Fruit fly (Drosophila melanogaster) whole organism, embryonic: ENCODE measurements around the gene Syx5.

Source experiments
- Bgb ChIP-seq: fragments of 200-800 bp; sonication (Bioruptor generic); IDR thresholded peaks from 2 replicates; pipeline ENCODE4 v1.3.6; 2022; ENCODE audit warnings: missing biosample characterization, missing genetic modification characterization; ENCODE audit not compliant: partially characterized antibody
- C15 ChIP-seq: fragments of 200-800 bp; sonication (Bioruptor generic); IDR thresholded peaks from 3 replicates; pipeline ENCODE4 v1.3.6; 2022; ENCODE audit warnings: missing biosample characterization, missing genetic modification characterization
- CG10543 ChIP-seq: fragments of 200-800 bp; sonication (Bioruptor generic); optimal IDR thresholded peaks from 3 replicates; lab custom pipeline; 2017; ENCODE audit warnings: missing biosample characterization, mild to moderate bottlenecking, missing genetic modification characterization, moderate library complexity
- CG12744 ChIP-seq: fragments of 200-800 bp; sonication (Bioruptor generic); optimal IDR thresholded peaks from 2 replicates; lab custom pipeline; 2016; ENCODE audit warnings: missing biosample characterization, missing genetic modification characterization
- CG13624 ChIP-seq: fragments of 200-800 bp; sonication (Bioruptor generic); optimal IDR thresholded peaks from 2 replicates; lab custom pipeline; 2016; ENCODE audit warnings: missing biosample characterization, missing genetic modification characterization
- CG17385 ChIP-seq: fragments of 200-800 bp; sonication (Bioruptor generic); optimal IDR thresholded peaks from 3 replicates; lab custom pipeline; 2018; ENCODE audit warnings: missing biosample characterization, mild to moderate bottlenecking, missing genetic modification characterization
- CG1792 ChIP-seq: fragments of 200-800 bp; sonication (Bioruptor generic); optimal IDR thresholded peaks from 2 replicates; lab custom pipeline; 2016; ENCODE audit warnings: missing biosample characterization, missing genetic modification characterization
- CG2199 ChIP-seq: fragments of 200-800 bp; sonication (Bioruptor generic); IDR thresholded peaks from 3 replicates; pipeline ENCODE4 v1.3.6; 2022; ENCODE audit warnings: missing biosample characterization, missing genetic modification characterization
- CG2712 ChIP-seq: fragments of 200-800 bp; optimal IDR thresholded peaks from 3 replicates; lab custom pipeline; 2019; ENCODE audit warnings: missing biosample characterization, mild to moderate bottlenecking, missing genetic modification characterization, moderate library complexity
- CG2889 ChIP-seq: fragments of 200-800 bp; sonication (Bioruptor generic); IDR thresholded peaks from 3 replicates; pipeline ENCODE4 v1.3.6; 2022; ENCODE audit warnings: missing biosample characterization, missing genetic modification characterization
- CG32772 ChIP-seq: fragments of 200-800 bp; sonication (Bioruptor generic); IDR thresholded peaks from 2 replicates; pipeline ENCODE4 v1.3.6; 2022; ENCODE audit warnings: missing biosample characterization, missing genetic modification characterization
- CG33213 ChIP-seq: fragments of 200-800 bp; sonication (Bioruptor generic); optimal IDR thresholded peaks from 3 replicates; lab custom pipeline; 2016; ENCODE audit warnings: missing biosample characterization, missing genetic modification characterization
- CG34224 ChIP-seq: fragments of 200-800 bp; sonication (Bioruptor generic); IDR thresholded peaks from 3 replicates; pipeline ENCODE4 v1.3.6; 2022; ENCODE audit warnings: missing biosample characterization, missing genetic modification characterization; ENCODE audit not compliant: partially characterized antibody
- CG34376 ChIP-seq: fragments of 200-800 bp; sonication (Bioruptor generic); optimal IDR thresholded peaks from 2 replicates; lab custom pipeline; 2018; ENCODE audit warnings: missing biosample characterization, mild to moderate bottlenecking, missing genetic modification characterization
- CG7357 ChIP-seq: fragments of 200-800 bp; sonication (Bioruptor generic); IDR thresholded peaks from 3 replicates; pipeline ENCODE4 v1.3.6; 2022; ENCODE audit warnings: missing biosample characterization, missing genetic modification characterization
- CG7963 ChIP-seq: fragments of 200-800 bp; sonication (Bioruptor generic); IDR thresholded peaks from 3 replicates; pipeline ENCODE4 v1.3.6; 2022; ENCODE audit warnings: missing biosample characterization, missing genetic modification characterization; ENCODE audit not compliant: partially characterized antibody
- CG8089 ChIP-seq: fragments of 200-800 bp; sonication (Bioruptor generic); optimal IDR thresholded peaks from 3 replicates; lab custom pipeline; 2016; ENCODE audit warnings: missing biosample characterization, missing genetic modification characterization
- CG8290 ChIP-seq, 3 experiments: fragments of 200-800 bp; sonication (Bioruptor generic); optimal IDR thresholded peaks; 2 replicates each; lab custom pipeline; 2016 to 2019; ENCODE audit warnings: missing biosample characterization in 3 of 3, missing genetic modification characterization in 3 of 3, mild to moderate bottlenecking in 2 of 3, moderate library complexity in 1 of 3
- CG8388 ChIP-seq: fragments of 200-800 bp; sonication (Bioruptor generic); optimal IDR thresholded peaks from 2 replicates; lab custom pipeline; 2019; ENCODE audit warnings: missing biosample characterization, mild to moderate bottlenecking, missing genetic modification characterization, moderate library complexity
- CG8944 ChIP-seq: fragments of 200-800 bp; sonication (Bioruptor generic); optimal IDR thresholded peaks from 3 replicates; lab custom pipeline; 2016; ENCODE audit warnings: missing biosample characterization, missing genetic modification characterization
- CHES-1-like ChIP-seq: fragments of 200-800 bp; sonication (Bioruptor generic); optimal IDR thresholded peaks from 2 replicates; lab custom pipeline; 2016; ENCODE audit warnings: missing biosample characterization, missing genetic modification characterization
- CTCF ChIP-seq: fragments of 200-800 bp; sonication (Bioruptor generic); optimal IDR thresholded peaks from 2 replicates; lab custom pipeline; 2017; ENCODE audit warnings: missing biosample characterization, mild to moderate bottlenecking, missing genetic modification characterization, moderate library complexity
- Dfd ChIP-seq, 2 experiments: fragments of >200 bp; optimal IDR thresholded peaks; 2 replicates each; lab custom pipeline; 2017; ENCODE audit warnings: missing biosample characterization in 2 of 2, missing genetic modification characterization in 2 of 2
- Doc3 ChIP-seq: fragments of 200-800 bp; sonication (Bioruptor generic); IDR thresholded peaks from 3 replicates; pipeline ENCODE4 v1.3.6; 2022; ENCODE audit warnings: missing biosample characterization, missing genetic modification characterization; ENCODE audit not compliant: partially characterized antibody
- MBD-R2 ChIP-seq: fragments of 200-800 bp; sonication (Bioruptor generic); IDR thresholded peaks from 2 replicates; pipeline ENCODE4 v1.3.6; 2022; ENCODE audit warnings: missing biosample characterization, missing genetic modification characterization
- Med ChIP-seq: fragments of 200-800 bp; sonication (Bioruptor generic); peaks from one replicate; lab custom pipeline; 2016; ENCODE audit warnings: missing biosample characterization, missing genetic modification characterization, mild to moderate bottlenecking, inconsistent platforms, moderate library complexity
- Poxn ChIP-seq: fragments of 200-800 bp; sonication (Bioruptor generic); IDR thresholded peaks from 2 replicates; pipeline ENCODE4 v1.3.6; 2022; ENCODE audit warnings: missing biosample characterization, missing genetic modification characterization
- Scr ChIP-seq: fragments of 200-800 bp; sonication (Bioruptor generic); IDR thresholded peaks from 2 replicates; pipeline ENCODE4 v1.3.6; 2022; ENCODE audit warnings: missing biosample characterization, missing genetic modification characterization; ENCODE audit not compliant: partially characterized antibody
- Sin3A ChIP-seq: fragments of >200 bp; optimal IDR thresholded peaks from 2 replicates; lab custom pipeline; 2018
- Six4 ChIP-seq: fragments of 200-800 bp; sonication (Bioruptor generic); optimal IDR thresholded peaks from 2 replicates; lab custom pipeline; 2016; ENCODE audit warnings: missing biosample characterization, missing genetic modification characterization
- Spps ChIP-seq: fragments of 200-800 bp; sonication (Bioruptor generic); optimal IDR thresholded peaks from 2 replicates; lab custom pipeline; 2018; ENCODE audit warnings: missing biosample characterization, mild to moderate bottlenecking, missing genetic modification characterization
- amos ChIP-seq: fragments of 200-800 bp; sonication (Bioruptor generic); IDR thresholded peaks from 2 replicates; pipeline ENCODE4 v1.3.6; 2022; ENCODE audit warnings: missing biosample characterization, missing genetic modification characterization; ENCODE audit not compliant: partially characterized antibody
- ap ChIP-seq: fragments of 200-800 bp; sonication (Bioruptor generic); IDR thresholded peaks from 2 replicates; pipeline ENCODE4 v1.3.6; 2022; ENCODE audit warnings: missing biosample characterization, missing genetic modification characterization
- btn ChIP-seq: fragments of 200-800 bp; sonication (Bioruptor generic); optimal IDR thresholded peaks from 2 replicates; lab custom pipeline; 2016; ENCODE audit warnings: missing biosample characterization, missing genetic modification characterization
- cas ChIP-seq: fragments of 200-800 bp; sonication (Bioruptor generic); IDR thresholded peaks from 2 replicates; pipeline ENCODE4 v1.3.6; 2022; ENCODE audit warnings: missing biosample characterization, missing genetic modification characterization
- crol ChIP-seq: fragments of 200-800 bp; sonication (Bioruptor generic); IDR thresholded peaks from 2 replicates; pipeline ENCODE4 v1.3.6; 2022; ENCODE audit warnings: missing biosample characterization, missing genetic modification characterization
- crp ChIP-seq, 2 experiments: fragments of 200-800 bp; sonication (Bioruptor generic); optimal IDR thresholded peaks; 2 replicates in 1 of 2; 3 replicates in 1 of 2; lab custom pipeline; 2017; ENCODE audit warnings: missing biosample characterization in 2 of 2, missing genetic modification characterization in 2 of 2, mild to moderate bottlenecking in 1 of 2, moderate library complexity in 1 of 2
- gcm2 ChIP-seq: fragments of 200-800 bp; sonication (Bioruptor generic); optimal IDR thresholded peaks from 2 replicates; lab custom pipeline; 2016; ENCODE audit warnings: missing biosample characterization, missing genetic modification characterization
- lab ChIP-seq: fragments of 200-800 bp; sonication (Bioruptor generic); optimal IDR thresholded peaks from 3 replicates; lab custom pipeline; 2017; ENCODE audit warnings: missing biosample characterization, missing genetic modification characterization, mild to moderate bottlenecking, moderate library complexity, missing genetic modification reagents
- lilli ChIP-seq: fragments of 200-800 bp; sonication (Bioruptor generic); optimal IDR thresholded peaks from 3 replicates; lab custom pipeline; 2016; ENCODE audit warnings: missing biosample characterization, missing genetic modification characterization
- nau ChIP-seq: fragments of 200-800 bp; sonication (Bioruptor generic); optimal IDR thresholded peaks from 3 replicates; lab custom pipeline; 2017; ENCODE audit warnings: missing biosample characterization, mild to moderate bottlenecking, missing genetic modification characterization, missing genetic modification reagents
- otp ChIP-seq: fragments of 200-800 bp; sonication (Bioruptor generic); IDR thresholded peaks from 3 replicates; pipeline ENCODE4, ENCODE4 v1.3.6; 2022; ENCODE audit warnings: missing biosample characterization, missing genetic modification characterization
- pan ChIP-seq, 4 experiments: fragments of >200 bp in 3 of 4; fragments of 200-800 bp in 1 of 4; sonication (Bioruptor generic) in 1 of 4; optimal IDR thresholded peaks in 3 of 4; IDR thresholded peaks in 1 of 4; 2 replicates each; pipeline versions ENCODE4 v1.3.6 to Lab custom; 2017 to 2022; ENCODE audit warnings: missing biosample characterization in 2 of 4, missing genetic modification characterization in 2 of 4, mixed read lengths in 1 of 4
- phol ChIP-seq: fragments of 200-800 bp; sonication (Bioruptor generic); optimal IDR thresholded peaks from 3 replicates; lab custom pipeline; 2018; ENCODE audit warnings: missing biosample characterization, mild to moderate bottlenecking, missing genetic modification characterization, moderate library complexity
- salm ChIP-seq: fragments of 200-800 bp; sonication (Bioruptor generic); optimal IDR thresholded peaks from 2 replicates; lab custom pipeline; 2018; ENCODE audit warnings: missing biosample characterization, mild to moderate bottlenecking, missing genetic modification characterization
- sc ChIP-seq, 3 experiments: fragments of >200 bp in 2 of 3; fragments of 200-800 bp in 1 of 3; sonication (Bioruptor generic) in 1 of 3; optimal IDR thresholded peaks; 2 replicates in 2 of 3; 3 replicates in 1 of 3; lab custom pipeline; 2017; ENCODE audit warnings: mild to moderate bottlenecking in 1 of 3, missing biosample characterization in 1 of 3, missing genetic modification characterization in 1 of 3, missing genetic modification reagents in 1 of 3
- sna ChIP-seq: fragments of 200-800 bp; sonication (Bioruptor generic); IDR thresholded peaks from 2 replicates; pipeline ENCODE4 v1.3.6; 2022; ENCODE audit warnings: missing biosample characterization, missing genetic modification characterization; ENCODE audit not compliant: partially characterized antibody

Gene Syx5

DNA sequence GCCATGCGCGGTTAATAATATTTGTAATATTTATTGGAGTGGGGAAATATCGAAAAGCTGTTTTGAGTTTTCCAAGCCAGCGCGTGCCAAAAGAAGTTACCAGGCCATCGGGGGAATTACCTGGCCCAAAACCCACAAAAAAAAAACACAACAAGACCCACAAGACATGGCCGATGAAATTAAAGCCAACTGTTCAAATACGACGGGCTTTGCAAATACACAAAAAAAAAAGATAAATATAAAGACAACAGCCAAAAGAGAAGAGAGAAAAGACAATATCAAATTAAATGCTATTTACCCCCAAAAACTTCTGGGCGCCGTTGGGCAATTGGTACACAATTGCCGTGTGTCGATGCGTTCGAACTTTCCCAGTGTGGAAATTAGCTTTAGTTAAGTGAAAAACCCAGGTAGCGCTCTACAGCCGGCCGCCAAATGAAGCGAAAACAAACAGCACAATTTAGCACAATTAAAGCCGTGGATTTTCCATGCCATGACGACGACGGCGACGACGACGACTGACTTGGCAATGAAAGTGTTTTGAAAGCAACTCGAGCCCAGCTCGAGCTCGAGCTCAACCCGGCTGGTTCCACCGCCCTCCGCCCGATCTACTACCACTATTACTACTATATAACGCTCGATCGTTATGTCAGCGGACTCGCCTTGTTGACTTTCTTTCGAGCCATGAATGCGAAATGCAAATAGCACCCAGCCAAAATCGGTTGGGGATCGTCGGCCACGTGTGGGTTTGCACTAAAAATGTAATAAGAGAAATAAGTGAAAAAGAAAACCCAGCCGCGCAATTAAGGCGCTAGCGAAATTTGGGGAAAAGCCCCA is 10.8 kb downstream of the Syx5 start (continued):
- TF ChIP-seq ap (GFP tag; lab: Robert Waterston, UW) (peak; percentile 11; the same call in 1 of the 2 replicates), CG34376 (GFP tag; lab: Kevin White, UChicago) (peak; percentile 17), CG1792 (GFP tag; lab: Kevin White, UChicago) (no peak), CG33213 (GFP tag; lab: Kevin White, UChicago) (peak; percentile 32), CG17385 (GFP tag; lab: Kevin White, UChicago) (peak; percentile 34), phol (tag; lab: Kevin White, UChicago) (no peak), lilli (GFP tag; lab: Kevin White, UChicago) (no peak), amos (GFP tag; lab: Robert Waterston, UW) (no peak), Poxn (GFP tag; lab: Robert Waterston, UW) (no peak)

DNA sequence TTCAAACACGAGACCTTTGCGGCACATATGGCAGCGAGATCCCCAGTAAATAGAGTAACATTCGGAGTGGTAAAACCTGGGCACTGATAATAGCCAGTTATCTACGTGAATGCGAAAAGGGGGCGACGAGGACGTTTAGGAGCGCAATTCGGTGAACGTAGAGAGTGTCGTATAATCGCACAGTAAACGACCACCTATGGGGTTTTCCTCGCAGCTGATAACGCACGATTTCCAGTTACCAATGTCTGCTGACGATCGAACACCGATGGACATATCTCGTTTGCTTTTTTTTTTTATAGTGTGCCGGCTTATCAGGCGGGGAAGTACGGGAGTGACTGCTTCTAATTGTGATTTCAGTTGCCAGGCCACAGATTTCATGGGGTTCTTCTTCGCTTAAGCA is 12.6 kb downstream of the Syx5 start:
- TF ChIP-seq gcm2 (GFP tag; lab: Kevin White, UChicago) (no peak), Six4 (GFP tag; lab: Kevin White, UChicago) (no peak), sna (GFP tag; lab: Robert Waterston, UW) (no peak), Sin3A (no peak), CG8290 (GFP tag; optimal IDR thresholded peaks at IDR 0.05; lab: Kevin White, UChicago) (no peak), CG8290 (tag; optimal IDR thresholded peaks at IDR 0.05; lab: Kevin White, UChicago) (peak in 1 of 2 experiments; percentile 32), Spps (tag; lab: Kevin White, UChicago) (no peak), Scr (GFP tag; lab: Robert Waterston, UW) (no peak), CHES-1-like (GFP tag; lab: Kevin White, UChicago) (no peak), lab (peak; percentile 63), CG34224 (GFP tag; lab: Robert Waterston, UW) (no peak), cas (GFP tag; lab: Robert Waterston, UW) (no peak), CG10543 (GFP tag; lab: Kevin White, UChicago) (peak; percentile 51), CG2199 (GFP tag; lab: Robert Waterston, UW) (no peak), CG2712 (tag; lab: Kevin White, UChicago) (no peak), Med (peak; percentile 56), Doc3 (GFP tag; lab: Robert Waterston, UW) (no peak), CG8089 (GFP tag; lab: Kevin White, UChicago) (no peak), otp (GFP tag; lab: Robert Waterston, UW) (no peak), CG7357 (GFP tag; lab: Robert Waterston, UW) (no peak), salm (no peak), CG12744 (GFP tag; lab: Kevin White, UChicago) (no peak), btn (GFP tag; lab: Kevin White, UChicago) (no peak), Bgb (GFP tag; lab: Robert Waterston, UW) (no peak), CTCF (no peak), C15 (no peak), MBD-R2 (no peak), CG8388 (GFP tag; lab: Kevin White, UChicago) (no peak), CG2889 (GFP tag; lab: Robert Waterston, UW) (no peak), pan (optimal IDR thresholded peaks at IDR 0.05; lab: Kevin White, UChicago) (no peak), pan (GFP tag; optimal IDR thresholded peaks at IDR 0.05 in 1 of 2, IDR thresholded peaks at IDR 0.05 in 1 of 2) (no peak), CG7963 (GFP tag; lab: Robert Waterston, UW) (no peak), crp (GFP tag; optimal IDR thresholded peaks at IDR 0.05; lab: Kevin White, UChicago) (no peak), sc (optimal IDR thresholded peaks at IDR 0.05; lab: Kevin White, UChicago) (no peak), sc (GFP tag; optimal IDR thresholded peaks at IDR 0.05; lab: Kevin White, UChicago) (no peak), nau (no peak), crol (no peak), CG8944 (GFP tag; lab: Kevin White, UChicago) (no peak), CG33213 (GFP tag; lab: Kevin White, UChicago) (no peak), CG32772 (GFP tag; lab: Robert Waterston, UW) (no peak), CG13624 (GFP tag; lab: Kevin White, UChicago) (no peak), Dfd (GFP tag; optimal IDR thresholded peaks at IDR 0.05; lab: Kevin White, UChicago) (no peak)
